Fruit fly (Drosophila melanogaster) whole organism, embryonic: ENCODE results near the gene Gr64f.

Source experiments
- BEAF-32 ChIP-seq: fragments of 200-800 bp; sonication (Bioruptor generic); optimal IDR thresholded peaks from 3 replicates; lab custom pipeline; 2017; ENCODE audit warnings: missing biosample characterization, missing genetic modification characterization, mild to moderate bottlenecking, moderate library complexity, missing genetic modification reagents
- CG10267 ChIP-seq: fragments of 200-800 bp; sonication (Bioruptor generic); optimal IDR thresholded peaks from 2 replicates; lab custom pipeline; 2018; ENCODE audit warnings: missing biosample characterization, mild to moderate bottlenecking, missing genetic modification characterization, moderate library complexity
- CG10274 ChIP-seq: fragments of 200-800 bp; sonication (Bioruptor generic); optimal IDR thresholded peaks from 3 replicates; lab custom pipeline; 2017; ENCODE audit warnings: missing biosample characterization, mild to moderate bottlenecking, missing genetic modification characterization
- CG10366 ChIP-seq: fragments of 200-800 bp; sonication (Bioruptor generic); IDR thresholded peaks from 2 replicates; pipeline ENCODE4 v1.3.6; 2022; ENCODE audit warnings: missing biosample characterization, missing genetic modification characterization
- CG10543 ChIP-seq: fragments of 200-800 bp; sonication (Bioruptor generic); optimal IDR thresholded peaks from 3 replicates; lab custom pipeline; 2017; ENCODE audit warnings: missing biosample characterization, mild to moderate bottlenecking, missing genetic modification characterization, moderate library complexity
- CG11093 ChIP-seq: fragments of 200-800 bp; sonication (Bioruptor generic); IDR thresholded peaks from 3 replicates; pipeline ENCODE4 v1.3.6; 2022; ENCODE audit warnings: missing biosample characterization, missing genetic modification characterization
- CG11504 ChIP-seq: fragments of 200-800 bp; sonication (Bioruptor generic); optimal IDR thresholded peaks from 3 replicates; lab custom pipeline; 2019; ENCODE audit warnings: missing biosample characterization, mild to moderate bottlenecking, missing genetic modification characterization, moderate library complexity
- CG11696 ChIP-seq: fragments of 200-800 bp; sonication (Bioruptor generic); IDR thresholded peaks from 2 replicates; pipeline ENCODE4 v1.3.6; 2022; ENCODE audit warnings: missing biosample characterization, missing genetic modification characterization
- CG11723 ChIP-seq: fragments of 200-800 bp; sonication (Bioruptor generic); optimal IDR thresholded peaks from 2 replicates; lab custom pipeline; 2017; ENCODE audit warnings: missing biosample characterization, mild to moderate bottlenecking, missing genetic modification characterization
- CG12071 ChIP-seq: fragments of 200-800 bp; sonication (Bioruptor generic); optimal IDR thresholded peaks from 3 replicates; lab custom pipeline; 2018; ENCODE audit warnings: missing biosample characterization, mild to moderate bottlenecking, missing genetic modification characterization
- CG13287 ChIP-seq: fragments of 200-800 bp; sonication (Bioruptor generic); IDR thresholded peaks from 2 replicates; pipeline ENCODE4 v1.3.6; 2022; ENCODE audit warnings: missing biosample characterization, missing genetic modification characterization; ENCODE audit not compliant: partially characterized antibody
- CG13296 ChIP-seq: fragments of 200-800 bp; sonication (Bioruptor generic); optimal IDR thresholded peaks from 3 replicates; lab custom pipeline; 2018; ENCODE audit warnings: missing biosample characterization, mild to moderate bottlenecking, missing genetic modification characterization
- CG13894 ChIP-seq: fragments of 200-800 bp; sonication (Bioruptor generic); optimal IDR thresholded peaks from 3 replicates; lab custom pipeline; 2018; ENCODE audit warnings: missing biosample characterization, mild to moderate bottlenecking, missing genetic modification characterization, moderate library complexity
- CG14014 ChIP-seq: fragments of 200-800 bp; sonication (Bioruptor generic); IDR thresholded peaks from 2 replicates; pipeline ENCODE4 v1.3.6; 2022; ENCODE audit warnings: missing biosample characterization, missing genetic modification characterization
- CG15011 ChIP-seq: fragments of 200-800 bp; sonication (Bioruptor generic); optimal IDR thresholded peaks from 3 replicates; lab custom pipeline; 2018; ENCODE audit warnings: missing biosample characterization, mild to moderate bottlenecking, missing genetic modification characterization
- CG16779 ChIP-seq: fragments of 200-800 bp; sonication (Bioruptor generic); IDR thresholded peaks from 2 replicates; pipeline ENCODE4 v1.3.6; 2022; ENCODE audit warnings: missing biosample characterization, missing genetic modification characterization
- CG17829 ChIP-seq: fragments of 200-800 bp; optimal IDR thresholded peaks from 2 replicates; lab custom pipeline; 2019; ENCODE audit warnings: missing biosample characterization, mild to moderate bottlenecking, missing genetic modification characterization, moderate library complexity
- CG2116 ChIP-seq: fragments of 200-800 bp; sonication (Bioruptor generic); optimal IDR thresholded peaks from 3 replicates; lab custom pipeline; 2018; ENCODE audit warnings: missing biosample characterization, mild to moderate bottlenecking, missing genetic modification characterization
- CG6683 ChIP-seq: fragments of 200-800 bp; sonication (Bioruptor generic); optimal IDR thresholded peaks from 2 replicates; lab custom pipeline; 2017; ENCODE audit warnings: missing biosample characterization, mild to moderate bottlenecking, missing genetic modification characterization, missing genetic modification reagents
- CG6813 ChIP-seq: fragments of 200-800 bp; sonication (Bioruptor generic); optimal IDR thresholded peaks from 2 replicates; lab custom pipeline; 2017; ENCODE audit warnings: missing biosample characterization, missing genetic modification characterization, mild to moderate bottlenecking, moderate library complexity, missing genetic modification reagents
- CG7556 ChIP-seq: fragments of 200-800 bp; sonication (Bioruptor generic); optimal IDR thresholded peaks from 2 replicates; lab custom pipeline; 2017; ENCODE audit warnings: missing biosample characterization, mild to moderate bottlenecking, missing genetic modification characterization
- CG8281 ChIP-seq: fragments of 200-800 bp; sonication (Bioruptor generic); optimal IDR thresholded peaks from 2 replicates; lab custom pipeline; 2018; ENCODE audit warnings: missing biosample characterization, mild to moderate bottlenecking, missing genetic modification characterization, moderate library complexity
- Gsc ChIP-seq: fragments of 200-800 bp; sonication (Bioruptor generic); IDR thresholded peaks from 2 replicates; pipeline ENCODE4 v1.3.6; 2022; ENCODE audit warnings: missing biosample characterization, missing genetic modification characterization
- Gug ChIP-seq: fragments of 200-800 bp; sonication (Bioruptor generic); IDR thresholded peaks from 4 replicates; pipeline ENCODE4 v1.3.6; 2022; ENCODE audit warnings: missing biosample characterization, missing genetic modification characterization
- HmgZ ChIP-seq: fragments of 200-800 bp; sonication (Bioruptor generic); optimal IDR thresholded peaks from 2 replicates; lab custom pipeline; 2018; ENCODE audit warnings: missing biosample characterization, mild to moderate bottlenecking, missing genetic modification characterization
- Hmr ChIP-seq: fragments of 200-800 bp; sonication (Bioruptor generic); optimal IDR thresholded peaks from 3 replicates; lab custom pipeline; 2017; ENCODE audit warnings: mild to moderate bottlenecking, missing biosample characterization, missing genetic modification reagents, missing genetic modification characterization
- Hr3 ChIP-seq: fragments of 200-800 bp; sonication (Bioruptor generic); optimal IDR thresholded peaks from 3 replicates; lab custom pipeline; 2016; ENCODE audit warnings: missing biosample characterization, missing genetic modification characterization
- Hr78 ChIP-seq, 2 experiments: fragments of 200-800 bp in 1 of 2; fragments of >200 bp in 1 of 2; sonication (Bioruptor generic) in 1 of 2; optimal IDR thresholded peaks; 2 replicates each; lab custom pipeline; 2017 to 2019; ENCODE audit warnings: missing biosample characterization in 2 of 2, missing genetic modification characterization in 2 of 2, mild to moderate bottlenecking in 1 of 2, moderate library complexity in 1 of 2
- Lhr ChIP-seq: fragments of 200-800 bp; sonication (Bioruptor generic); optimal IDR thresholded peaks from 3 replicates; lab custom pipeline; 2017; ENCODE audit warnings: mild to moderate bottlenecking, missing biosample characterization, missing genetic modification reagents, missing genetic modification characterization
- Opbp ChIP-seq: fragments of 200-800 bp; sonication (Bioruptor generic); IDR thresholded peaks from 3 replicates; pipeline ENCODE4 v1.3.6; 2022; ENCODE audit warnings: missing biosample characterization, missing genetic modification characterization; ENCODE audit not compliant: partially characterized antibody
- Rfx ChIP-seq: fragments of 200-800 bp; sonication (Bioruptor generic); IDR thresholded peaks from 2 replicates; pipeline ENCODE4 v1.3.6; 2022; ENCODE audit warnings: missing biosample characterization, missing genetic modification characterization
- bigmax ChIP-seq: fragments of 200-800 bp; sonication (Bioruptor generic); optimal IDR thresholded peaks from 2 replicates; lab custom pipeline; 2018; ENCODE audit warnings: missing biosample characterization, mild to moderate bottlenecking, missing genetic modification characterization
- btn ChIP-seq: fragments of 200-800 bp; sonication (Bioruptor generic); optimal IDR thresholded peaks from 2 replicates; lab custom pipeline; 2016; ENCODE audit warnings: missing biosample characterization, missing genetic modification characterization
- dpn ChIP-seq, 2 experiments: fragments of 200-800 bp; sonication (Bioruptor generic); optimal IDR thresholded peaks; 3 replicates each; lab custom pipeline; 2016; ENCODE audit warnings: missing biosample characterization in 2 of 2, missing genetic modification characterization in 2 of 2
- maf-S ChIP-seq: fragments of 200-800 bp; sonication (Bioruptor generic); optimal IDR thresholded peaks from 2 replicates; lab custom pipeline; 2016; ENCODE audit warnings: missing biosample characterization, missing genetic modification characterization
- nerfin-1 ChIP-seq: fragments of 200-800 bp; sonication (Bioruptor generic); optimal IDR thresholded peaks from 3 replicates; lab custom pipeline; 2019; ENCODE audit warnings: missing biosample characterization, mild to moderate bottlenecking, missing genetic modification characterization, moderate library complexity
- pnt ChIP-seq: fragments of 200-800 bp; sonication (Bioruptor generic); optimal IDR thresholded peaks from 3 replicates; lab custom pipeline; 2016; ENCODE audit warnings: missing biosample characterization, missing genetic modification characterization
- salm ChIP-seq: fragments of 200-800 bp; sonication (Bioruptor generic); optimal IDR thresholded peaks from 2 replicates; lab custom pipeline; 2018; ENCODE audit warnings: missing biosample characterization, mild to moderate bottlenecking, missing genetic modification characterization
- sd ChIP-seq: fragments of 200-800 bp; sonication (Bioruptor generic); optimal IDR thresholded peaks from 3 replicates; lab custom pipeline; 2018; ENCODE audit warnings: missing biosample characterization, mild to moderate bottlenecking, missing genetic modification characterization, moderate library complexity
- sens ChIP-seq: fragments of 200-800 bp; sonication (Bioruptor generic); peaks from one replicate; lab custom pipeline; 2016; ENCODE audit warnings: missing biosample characterization, missing genetic modification characterization
- ssp ChIP-seq: fragments of 200-800 bp; sonication (Bioruptor generic); IDR thresholded peaks from 2 replicates; pipeline ENCODE4 v1.3.6; 2022; ENCODE audit warnings: missing biosample characterization, missing genetic modification characterization
- tll ChIP-seq, 2 experiments: fragments of 200-800 bp in 1 of 2; fragments of >200 bp in 1 of 2; sonication (Bioruptor generic) in 1 of 2; optimal IDR thresholded peaks; 2 replicates each; lab custom pipeline; 2017 to 2019; ENCODE audit warnings: missing biosample characterization in 2 of 2, missing genetic modification characterization in 2 of 2, mild to moderate bottlenecking in 1 of 2, moderate library complexity in 1 of 2
- wek ChIP-seq: fragments of 200-800 bp; sonication (Bioruptor generic); optimal IDR thresholded peaks from 3 replicates; lab custom pipeline; 2018; ENCODE audit warnings: missing biosample characterization, mild to moderate bottlenecking, missing genetic modification characterization, moderate library complexity
- zfh2 ChIP-seq: fragments of 200-800 bp; sonication (Bioruptor generic); optimal IDR thresholded peaks from 2 replicates; lab custom pipeline; 2016; ENCODE audit warnings: missing biosample characterization, missing genetic modification characterization

Gene Gr64f

DNA sequence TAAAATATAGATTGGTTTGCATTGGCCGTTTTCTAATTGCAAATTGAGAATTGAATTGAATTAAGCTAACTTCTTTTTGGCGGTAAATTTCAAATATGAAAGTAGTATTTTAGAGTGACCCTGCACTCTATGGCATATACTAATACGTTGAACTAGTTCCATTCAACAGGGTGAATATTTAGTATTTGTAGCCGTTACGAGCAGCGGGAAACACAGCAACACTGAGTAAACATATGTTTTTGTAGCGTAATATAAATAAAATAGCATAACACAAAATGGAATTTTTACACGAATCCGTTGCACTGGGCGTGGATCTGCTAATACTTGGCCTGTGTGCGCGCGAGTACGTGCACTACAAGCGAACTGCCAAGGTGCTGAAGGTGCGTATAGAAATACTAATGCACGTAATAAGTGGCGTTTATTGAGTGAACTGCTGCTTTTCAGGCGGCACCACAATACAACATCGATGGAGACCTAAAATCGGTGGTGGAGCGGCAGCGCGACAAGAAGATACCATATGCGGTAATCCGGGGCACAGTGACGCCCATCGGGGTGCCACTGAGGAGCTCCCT is 14.3 kb upstream of the Gr64f start, which contains the start of gene Mul1 (continued):
- TF ChIP-seq Hr3: no peak
- TF ChIP-seq Hr78 (GFP tag; optimal IDR thresholded peaks at IDR 0.05; lab: Kevin White, UChicago): no peak
- peak; percentile 10 for TF ChIP-seq sd
- peak; percentile 12 for TF ChIP-seq CG17829 (tag; lab: Kevin White, UChicago)
- TF ChIP-seq Gug: no peak
- TF ChIP-seq CG13287: peak; percentile 54; the same call in 1 of the 2 replicates
- 0 out of 3 replicates have a peak, but pooled peaks have one; percentile 33 for TF ChIP-seq Opbp (GFP tag; lab: Robert Waterston, UW)
- TF ChIP-seq CG10267 (tag; lab: Kevin White, UChicago): peak; percentile 19
- peak; percentile 42 for TF ChIP-seq CG2116 (GFP tag; lab: Kevin White, UChicago)
- no peak for TF ChIP-seq zfh2 (GFP tag; lab: Kevin White, UChicago)
- TF ChIP-seq Hmr (GFP tag; lab: Kevin White, UChicago): peak; percentile 17
- TF ChIP-seq sens: peak; percentile 53

DNA sequence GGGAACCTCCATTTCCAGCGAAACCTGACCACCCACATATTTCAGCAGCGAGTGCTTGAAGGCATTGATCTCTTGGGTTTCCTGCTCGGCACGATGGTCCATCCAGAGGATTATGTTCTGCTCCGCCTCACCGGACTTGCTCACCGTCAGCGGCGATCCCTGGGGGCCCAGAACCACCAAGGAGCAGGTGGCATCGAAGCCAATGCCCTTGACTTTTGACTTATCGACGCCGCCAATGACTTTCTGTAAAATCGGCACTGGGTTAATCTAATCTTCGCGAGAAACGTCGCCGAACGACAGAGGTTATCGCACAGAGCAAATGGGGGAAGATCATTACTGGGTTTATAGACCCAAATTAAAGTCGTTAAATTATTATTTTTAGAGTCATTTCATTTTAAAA is 11.1 kb upstream of the Gr64f start:
- TF ChIP-seq CG17829 (tag; lab: Kevin White, UChicago) (no peak), Hr78 (GFP tag; optimal IDR thresholded peaks at IDR 0.05; lab: Kevin White, UChicago) (peak in 1 of 2 experiments; percentile 13), CG11696 (0 out of 2 replicates have a peak, but pooled peaks have one; percentile 7)

- peak; percentile 12 for TF ChIP-seq CG7556 (GFP tag; lab: Kevin White, UChicago)
- TF ChIP-seq CG16779 (GFP tag; lab: Robert Waterston, UW): no peak
- TF ChIP-seq CG12071: peak; percentile 54
- TF ChIP-seq Hmr (GFP tag; lab: Kevin White, UChicago): peak; percentile 68
- TF ChIP-seq CG14014 (GFP tag; lab: Robert Waterston, UW): peak; percentile 67; the same call in 1 of the 2 replicates
- peak; percentile 48 for TF ChIP-seq CG6813 (GFP tag; lab: Kevin White, UChicago)
- no peak for TF ChIP-seq bigmax
- TF ChIP-seq wek (GFP tag; lab: Kevin White, UChicago): no peak
- no peak for TF ChIP-seq CG11504 (tag; lab: Kevin White, UChicago)
- TF ChIP-seq CG13894 (tag; lab: Kevin White, UChicago): no peak
- TF ChIP-seq HmgZ (tag; lab: Kevin White, UChicago): peak; percentile 21
- TF ChIP-seq tll (GFP tag; optimal IDR thresholded peaks at IDR 0.05; lab: Kevin White, UChicago): no peak
- TF ChIP-seq BEAF-32 (GFP tag; lab: Kevin White, UChicago): no peak
- peak; percentile 40 for TF ChIP-seq CG10543 (GFP tag; lab: Kevin White, UChicago)
- TF ChIP-seq CG10366: peak; percentile 15; the same call in 1 of the 2 replicates
- TF ChIP-seq CG6683 (GFP tag; lab: Kevin White, UChicago): no peak
- no peak for TF ChIP-seq CG10274 (GFP tag; lab: Kevin White, UChicago)
- peak in 1 of 2 experiments; percentile 51 for TF ChIP-seq dpn (GFP tag; optimal IDR thresholded peaks at IDR 0.05; lab: Kevin White, UChicago)
- TF ChIP-seq CG13296 (GFP tag; lab: Kevin White, UChicago): peak; percentile 49
- no peak for TF ChIP-seq Gsc (GFP tag; lab: Robert Waterston, UW)
- TF ChIP-seq Rfx (GFP tag; lab: Robert Waterston, UW): peak; percentile 58
- peak; percentile 19 for TF ChIP-seq CG8281 (tag; lab: Kevin White, UChicago)
- no peak for TF ChIP-seq salm (tag; lab: Kevin White, UChicago)
- TF ChIP-seq ssp (GFP tag; lab: Robert Waterston, UW): no peak
- TF ChIP-seq nerfin-1 (tag; lab: Kevin White, UChicago): no peak
- no peak for TF ChIP-seq btn (GFP tag; lab: Kevin White, UChicago)
- TF ChIP-seq CG15011 (GFP tag; lab: Kevin White, UChicago): peak; percentile 48
- TF ChIP-seq CG11723 (GFP tag; lab: Kevin White, UChicago): peak; percentile 4
- no peak for TF ChIP-seq maf-S (GFP tag; lab: Kevin White, UChicago)
- TF ChIP-seq CG11093 (GFP tag; lab: Robert Waterston, UW): no peak
- TF ChIP-seq Lhr (GFP tag; lab: Kevin White, UChicago): no peak
- no peak for TF ChIP-seq pnt (GFP tag; lab: Kevin White, UChicago)
Observed at dm6 chr3L:4025738-4026505, 9.7 kb upstream of the Gr64f start, which contains the start of gene CG11594. CG11594 (minus strand) TSS chr3L:4026011.
